Fruit fly (Drosophila melanogaster) whole organism, pupa: Measurements from ENCODE around the gene Dysb.

Source experiments
- CG10348 ChIP-seq: fragments of 200-800 bp; sonication (Bioruptor generic); IDR thresholded peaks from 2 replicates; pipeline ENCODE4 v1.3.6; 2022; ENCODE audit warnings: missing biosample characterization, missing genetic modification characterization
- CG12605 ChIP-seq: fragments of 200-800 bp; sonication (Bioruptor generic); IDR thresholded peaks from 2 replicates; pipeline ENCODE4 v1.3.6; 2022; ENCODE audit warnings: missing biosample characterization, missing genetic modification characterization
- CG13204 ChIP-seq: fragments of 200-800 bp; sonication (Bioruptor generic); optimal IDR thresholded peaks from 2 replicates; lab custom pipeline; 2018; ENCODE audit warnings: missing biosample characterization, mild to moderate bottlenecking, missing genetic modification characterization, moderate library complexity
- CG14655 ChIP-seq: fragments of 200-800 bp; sonication (Bioruptor generic); optimal IDR thresholded peaks from 3 replicates; lab custom pipeline; 2017; ENCODE audit warnings: mild to moderate bottlenecking, missing biosample characterization, missing genetic modification reagents, missing genetic modification characterization
- CG15710 ChIP-seq: fragments of 200-800 bp; sonication (Bioruptor generic); optimal IDR thresholded peaks from 2 replicates; lab custom pipeline; 2018; ENCODE audit warnings: missing biosample characterization, mild to moderate bottlenecking, missing genetic modification characterization, moderate library complexity
- CG34367 ChIP-seq: fragments of 200-800 bp; sonication (Bioruptor generic); optimal IDR thresholded peaks from 2 replicates; lab custom pipeline; 2018; ENCODE audit warnings: missing biosample characterization, mild to moderate bottlenecking, missing genetic modification characterization
- CG4496 ChIP-seq: fragments of 200-800 bp; sonication (Bioruptor generic); IDR thresholded peaks from 3 replicates; pipeline ENCODE4 v1.3.6; 2022; ENCODE audit warnings: missing biosample characterization, missing genetic modification characterization
- CG8159 ChIP-seq: fragments of 200-800 bp; sonication (Bioruptor generic); optimal IDR thresholded peaks from 3 replicates; lab custom pipeline; 2018; ENCODE audit warnings: missing biosample characterization, mild to moderate bottlenecking, missing genetic modification characterization, moderate library complexity
- CG9948 ChIP-seq: fragments of 200-800 bp; sonication (Bioruptor generic); optimal IDR thresholded peaks from 2 replicates; lab custom pipeline; 2018; ENCODE audit warnings: missing biosample characterization, mild to moderate bottlenecking, missing genetic modification characterization, moderate library complexity
- D1 ChIP-seq: fragments of 200-800 bp; sonication (Bioruptor generic); optimal IDR thresholded peaks from 2 replicates; lab custom pipeline; 2018; ENCODE audit warnings: missing biosample characterization, mild to moderate bottlenecking, missing genetic modification characterization, moderate library complexity
- EcR ChIP-seq: fragments of 200-800 bp; sonication (Bioruptor generic); optimal IDR thresholded peaks from 3 replicates; lab custom pipeline; 2019; ENCODE audit warnings: missing biosample characterization, missing genetic modification characterization, mild to moderate bottlenecking, moderate library complexity, missing genetic modification reagents
- Pif1A ChIP-seq: fragments of 200-800 bp; sonication (Bioruptor generic); optimal IDR thresholded peaks from 3 replicates; lab custom pipeline; 2016; ENCODE audit warnings: missing biosample characterization, missing genetic modification characterization
- rn ChIP-seq: fragments of 200-800 bp; sonication (Bioruptor generic); IDR thresholded peaks from 2 replicates; pipeline ENCODE4 v1.3.6; 2022; ENCODE audit warnings: missing biosample characterization, missing genetic modification characterization

- TF ChIP-seq EcR (no peak), rn (GFP tag; lab: Robert Waterston, UW) (0 out of 2 replicates have a peak, but pooled peaks have one; percentile 6), CG34367 (no peak), CG8159 (tag; lab: Kevin White, UChicago) (peak; percentile 61), D1 (tag; lab: Kevin White, UChicago) (no peak), CG15710 (tag; lab: Kevin White, UChicago) (peak; percentile 40), CG9948 (tag; lab: Kevin White, UChicago) (no peak), CG14655 (GFP tag; lab: Kevin White, UChicago) (no peak), CG12605 (GFP tag; lab: Robert Waterston, UW) (no peak), CG13204 (GFP tag; lab: Kevin White, UChicago) (no peak), CG10348 (GFP tag; lab: Robert Waterston, UW) (no peak), CG4496 (GFP tag; lab: Robert Waterston, UW) (peak; percentile 35; the same call in 1 of the 3 replicates), Pif1A (GFP tag; lab: Kevin White, UChicago) (no peak)
Measured at dm6 chr3L:18869035-18869826, 1.7 kb downstream of the Dysb start, which contains the start of gene Grx1.
